Fruit fly (Drosophila melanogaster) whole organism, prepupa: ENCODE results near the gene RIOK1.

ENCODE experiments used
- CG10669 ChIP-seq: fragments of 200-800 bp; sonication (Bioruptor generic); optimal IDR thresholded peaks from 3 replicates; lab custom pipeline; 2018; ENCODE audit warnings: missing biosample characterization, mild to moderate bottlenecking, missing genetic modification characterization, moderate library complexity
- CG11294 ChIP-seq: fragments of 200-800 bp; sonication (Bioruptor generic); IDR thresholded peaks from 2 replicates; pipeline ENCODE4 v1.3.6; 2022; ENCODE audit warnings: missing biosample characterization, missing genetic modification characterization
- CG11902 ChIP-seq: fragments of 200-800 bp; sonication (Bioruptor generic); optimal IDR thresholded peaks from 3 replicates; lab custom pipeline; 2016; ENCODE audit warnings: missing biosample characterization, missing genetic modification characterization
- CG15336 ChIP-seq: fragments of 200-800 bp; sonication (Bioruptor generic); IDR thresholded peaks from 2 replicates; pipeline ENCODE4 v1.3.6; 2022; ENCODE audit warnings: missing biosample characterization, missing genetic modification characterization
- CG6163 ChIP-seq: fragments of 200-800 bp; sonication (Bioruptor generic); IDR thresholded peaks from 3 replicates; pipeline ENCODE4 v1.3.6; 2022; ENCODE audit warnings: missing biosample characterization, missing genetic modification characterization
- CG6276 ChIP-seq: fragments of 200-800 bp; sonication (Bioruptor generic); optimal IDR thresholded peaks from 2 replicates; lab custom pipeline; 2017; ENCODE audit warnings: missing biosample characterization, mild to moderate bottlenecking, missing genetic modification characterization
- CG6808 ChIP-seq: fragments of 200-800 bp; sonication (Bioruptor generic); optimal IDR thresholded peaks from 3 replicates; lab custom pipeline; 2017; ENCODE audit warnings: missing biosample characterization, missing genetic modification characterization, mild to moderate bottlenecking, moderate library complexity, missing genetic modification reagents
- CG6854 ChIP-seq: fragments of 200-800 bp; sonication (Bioruptor generic); optimal IDR thresholded peaks from 2 replicates; lab custom pipeline; 2017; ENCODE audit warnings: missing biosample characterization, mild to moderate bottlenecking, missing genetic modification characterization
- CG8119 ChIP-seq: fragments of 200-800 bp; sonication (Bioruptor generic); IDR thresholded peaks from 3 replicates; pipeline ENCODE4 v1.3.6; 2022; ENCODE audit warnings: missing biosample characterization, missing genetic modification characterization
- Eip78C ChIP-seq: fragments of 200-800 bp; sonication (Bioruptor generic); peaks from one replicate; lab custom pipeline; 2016; ENCODE audit warnings: missing biosample characterization, missing genetic modification characterization
- achi ChIP-seq: fragments of 200-800 bp; sonication (Bioruptor generic); optimal IDR thresholded peaks from 3 replicates; lab custom pipeline; 2016; ENCODE audit warnings: missing biosample characterization, missing genetic modification characterization
- fd59A ChIP-seq: fragments of 200-800 bp; sonication (Bioruptor generic); optimal IDR thresholded peaks from 2 replicates; lab custom pipeline; 2017; ENCODE audit warnings: missing biosample characterization, mild to moderate bottlenecking, missing genetic modification characterization, missing genetic modification reagents
- fkh ChIP-seq: fragments of 200-800 bp; sonication (Bioruptor generic); optimal IDR thresholded peaks from 3 replicates; lab custom pipeline; 2017; ENCODE audit warnings: missing biosample characterization, mild to moderate bottlenecking, missing genetic modification characterization, moderate library complexity

DNA sequence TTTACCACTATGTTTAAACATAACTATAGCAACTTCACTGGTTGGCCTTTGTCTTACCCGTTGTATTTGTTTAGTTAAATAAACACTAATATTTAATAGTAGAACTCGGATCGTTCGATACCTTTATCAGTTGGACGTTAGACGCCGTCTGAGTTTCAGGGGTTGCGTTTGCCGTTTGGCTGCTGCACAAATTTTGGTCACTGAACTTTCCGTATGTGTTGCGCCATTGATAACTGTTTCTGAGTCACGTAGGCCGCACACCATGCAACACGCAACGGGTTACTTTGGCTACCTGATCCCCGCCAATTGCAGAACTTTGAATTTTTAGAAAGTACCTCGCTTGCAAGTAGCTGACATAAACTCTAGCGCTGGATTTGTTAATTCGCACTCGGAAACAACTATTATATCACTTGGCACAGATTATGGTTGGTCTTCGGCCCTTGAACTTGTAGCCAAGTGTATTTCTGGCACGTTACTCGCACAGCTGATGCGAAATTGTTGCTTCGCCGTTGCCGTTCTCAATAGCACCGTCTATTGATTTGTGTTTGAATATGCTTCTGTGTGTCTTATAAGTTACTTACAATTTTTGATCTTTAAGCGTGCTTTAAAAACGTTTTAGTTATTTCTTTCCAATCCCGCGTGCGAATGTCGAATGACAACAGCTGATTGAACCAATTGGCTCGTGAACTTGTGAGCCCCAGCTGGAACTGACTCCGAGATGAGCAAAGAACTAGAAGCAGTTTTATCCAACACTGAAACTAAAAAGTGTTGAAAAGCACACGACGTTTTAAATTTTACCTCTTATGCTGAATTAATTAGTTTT, 48.2 kb upstream of the RIOK1 start, which contains the start of gene Dph1:
- TF ChIP-seq CG6163 (GFP tag; lab: Robert Waterston, UW) = peak; percentile 96
- TF ChIP-seq CG6808 (GFP tag; lab: Kevin White, UChicago) = peak; percentile 88
- peak; percentile 92 for TF ChIP-seq CG10669 (GFP tag; lab: Kevin White, UChicago)
- TF ChIP-seq CG6276 (GFP tag; lab: Kevin White, UChicago) = peak; percentile 95
- peak; percentile 87 for TF ChIP-seq CG6854 (GFP tag; lab: Kevin White, UChicago)
- TF ChIP-seq Eip78C (GFP tag; lab: Kevin White, UChicago) = peak; percentile 100
- peak; percentile 79; the same call in 1 of the 2 replicates for TF ChIP-seq CG11294 (GFP tag; lab: Robert Waterston, UW)
- TF ChIP-seq CG8119 (GFP tag; lab: Robert Waterston, UW) = peak; percentile 93
- peak; percentile 90 for TF ChIP-seq fkh
- peak; percentile 90 for TF ChIP-seq achi (GFP tag; lab: Kevin White, UChicago)
- TF ChIP-seq CG11902 (GFP tag; lab: Kevin White, UChicago) = peak; percentile 86
- peak; percentile 81 for TF ChIP-seq fd59A (GFP tag; lab: Kevin White, UChicago)
- peak; percentile 95 for TF ChIP-seq CG15336 (GFP tag; lab: Robert Waterston, UW)
